Worm (Caenorhabditis elegans) whole organism, L3 larva: ENCODE measurements around the gene prx-19.

Source experiments
- fos-1 ChIP-seq: fragments of 150-350 bp; optimal IDR thresholded peaks from 2 replicates; lab custom pipeline; 2014; ENCODE audit warnings: missing biosample characterization, missing genetic modification characterization
- skn-1 ChIP-seq: fragments of 150-350 bp; optimal IDR thresholded peaks from 2 replicates; lab custom pipeline; 2014; ENCODE audit warnings: missing biosample characterization, missing genetic modification characterization

- TF ChIP-seq fos-1, result no peak
- TF ChIP-seq skn-1 (tag; lab: Kevin White, UChicago), result no peak
These were observed 22.1 kb upstream of the prx-19 start, which contains the start of gene F44E2.10 for ce11 chrIII:8831059-8831750.
